Worm (Caenorhabditis elegans): ENCODE data around the gene srab-1.

The srab-1 gene

ce11 chrV:5143785-5144184, 41.9 kb upstream of the srab-1 start, which contains the start of gene srh-129:
Gene srh-129, minus strand, starts transcription at chrV:5143885.
- no peak for TF ChIP-seq sdc-2 (tag; optimal IDR thresholded peaks at IDR 0.05)
- TF ChIP-seq fkh-10 (GFP tag; optimal IDR thresholded peaks at IDR 0.05) = no peak
- no peak for TF ChIP-seq ets-4 (tag; optimal IDR thresholded peaks at IDR 0.05)

ce11 chrV:5137919-5138318, 36.0 kb upstream of the srab-1 start, which contains the start of gene F14F9.3:
Gene F14F9.3, plus strand, starts transcription at chrV:5138219.
- no peak for TF ChIP-seq sox-2 (GFP tag; IDR thresholded peaks at IDR 0.05)
- no peak for TF ChIP-seq lin-11 (tag; optimal IDR thresholded peaks at IDR 0.05)
- no peak for TF ChIP-seq ceh-22 (tag; optimal IDR thresholded peaks at IDR 0.05)

- TF ChIP-seq unc-86 (tag; optimal IDR thresholded peaks at IDR 0.05) (no peak), odd-2 (tag; optimal IDR thresholded peaks at IDR 0.05) (no peak)
Observed at ce11 chrV:5132441-5132840, 30.5 kb upstream of the srab-1 start, which contains the start of gene F14F9.4. Gene F14F9.4, plus strand, starts transcription at chrV:5132741.

ce11 chrV:5131380-5131779, 29.5 kb upstream of the srab-1 start:
- no peak for TF ChIP-seq fkh-6 (tag; optimal IDR thresholded peaks at IDR 0.05)
- no peak for TF ChIP-seq rnt-1 (tag; optimal IDR thresholded peaks at IDR 0.05)
- no peak for TF ChIP-seq hlh-30 (tag; optimal IDR thresholded peaks at IDR 0.05; ENCODE audit: insufficient read depth)
- no peak for TF ChIP-seq ceh-6 (GFP tag; optimal IDR thresholded peaks at IDR 0.05)
- no peak for TF ChIP-seq pag-3 (tag; optimal IDR thresholded peaks at IDR 0.05; ENCODE audit: borderline replicate concordance)
- no peak for TF ChIP-seq K09A11.1 (tag; optimal IDR thresholded peaks at IDR 0.05; ENCODE audit: insufficient read depth)
- no peak for TF ChIP-seq gmeb-2 (tag; optimal IDR thresholded peaks at IDR 0.05)
- no peak for TF ChIP-seq T23F11.4 (GFP tag; optimal IDR thresholded peaks at IDR 0.05)
- TF ChIP-seq unc-3 (GFP tag; conservative IDR thresholded peaks at IDR 0.05) = no peak
- no peak for TF ChIP-seq unc-3 (tag; optimal IDR thresholded peaks at IDR 0.05)
- no peak for TF ChIP-seq ztf-16 (tag; optimal IDR thresholded peaks at IDR 0.05)

- no peak for TF ChIP-seq sdc-2 (tag; optimal IDR thresholded peaks at IDR 0.05)
- no peak for TF ChIP-seq pat-9 (tag; optimal IDR thresholded peaks at IDR 0.05)
- TF ChIP-seq hlh-13 (GFP tag; optimal IDR thresholded peaks at IDR 0.05) = no peak
- TF ChIP-seq Y22D7AL.16 (tag; optimal IDR thresholded peaks at IDR 0.05) = no peak
- no peak for TF ChIP-seq ceh-24 (tag; optimal IDR thresholded peaks at IDR 0.05)
- no peak for TF ChIP-seq unc-86 (tag; optimal IDR thresholded peaks at IDR 0.05)
- TF ChIP-seq K02D7.2 (tag; optimal IDR thresholded peaks at IDR 0.05) = no peak
- TF ChIP-seq hlh-30 (tag; optimal IDR thresholded peaks at IDR 0.05; ENCODE audit: insufficient read depth) = no peak
- no peak for TF ChIP-seq dve-1 (tag; optimal IDR thresholded peaks at IDR 0.05)
- no peak for TF ChIP-seq elt-4 (tag; optimal IDR thresholded peaks at IDR 0.05)
- no peak for TF ChIP-seq madf-2 (tag; optimal IDR thresholded peaks at IDR 0.05)
Observed at ce11 chrV:5130018-5130417, 28.1 kb upstream of the srab-1 start, which contains the start of gene F14F9.8. Gene F14F9.8, plus strand, starts transcription at chrV:5130318.

ce11 chrV:5126793-5127192, 24.9 kb upstream of the srab-1 start, which contains the start of gene F14F9.5:
Gene F14F9.5, plus strand, starts transcription at chrV:5127093.
- TF ChIP-seq K09A11.1 (tag; optimal IDR thresholded peaks at IDR 0.05; ENCODE audit: insufficient read depth) (no peak), eyg-1 (tag; optimal IDR thresholded peaks at IDR 0.05) (no peak), dmd-4 (tag; optimal IDR thresholded peaks at IDR 0.05; ENCODE audit: borderline replicate concordance) (no peak), ets-4 (tag; optimal IDR thresholded peaks at IDR 0.05) (no peak), ahr-1 (tag; optimal IDR thresholded peaks at IDR 0.05) (no peak), nhr-232 (tag; optimal IDR thresholded peaks at IDR 0.05) (no peak), rnt-1 (tag; optimal IDR thresholded peaks at IDR 0.05) (no peak), npax-4 (tag; optimal IDR thresholded peaks at IDR 0.05) (no peak), ztf-16 (tag; optimal IDR thresholded peaks at IDR 0.05) (no peak), ceh-14 (tag; optimal IDR thresholded peaks at IDR 0.05) (no peak), elt-2 (tag; optimal IDR thresholded peaks at IDR 0.05) (no peak), odd-2 (tag; optimal IDR thresholded peaks at IDR 0.05) (no peak), ceh-30 (tag; optimal IDR thresholded peaks at IDR 0.05) (no peak), hlh-30 (tag; optimal IDR thresholded peaks at IDR 0.05; ENCODE audit: insufficient read depth) (no peak), elt-4 (tag; optimal IDR thresholded peaks at IDR 0.05) (no peak), pha-2 (tag; optimal IDR thresholded peaks at IDR 0.05) (no peak), unc-55 (GFP tag; optimal IDR thresholded peaks at IDR 0.05) (no peak), ceh-34 (tag; optimal IDR thresholded peaks at IDR 0.05) (no peak), ceh-31 (tag; optimal IDR thresholded peaks at IDR 0.05) (no peak), ceh-48 (tag; optimal IDR thresholded peaks at IDR 0.05) (no peak)

Measured in whole organism, late embryonic.